Worm (Caenorhabditis elegans) whole organism, L1 larva: ENCODE data around the gene K11D12.13.

Experiments used
- C16A3.4 ChIP-seq: fragments of 150-350 bp; optimal IDR thresholded peaks from 2 replicates; lab custom pipeline; 2014; ENCODE audit warnings: missing biosample characterization, missing genetic modification characterization
- C34B4.2 ChIP-seq: sonication (generic microtip); optimal IDR thresholded peaks from 2 replicates; lab custom pipeline; 2017; ENCODE audit warnings: mild to moderate bottlenecking, missing genetic modification characterization, missing compliant biosample characterization
- F16B12.6 ChIP-seq: fragments of 150-350 bp; optimal IDR thresholded peaks from 2 replicates; lab custom pipeline; 2014; ENCODE audit warnings: missing biosample characterization, missing genetic modification characterization
- aly-2 ChIP-seq: fragments of 150-350 bp; optimal IDR thresholded peaks from 2 replicates; lab custom pipeline; 2014; ENCODE audit warnings: missing biosample characterization, missing genetic modification characterization
- ama-1 ChIP-seq: fragments of 150-350 bp; optimal IDR thresholded peaks from 2 replicates; lab custom pipeline; 2014
- blmp-1 ChIP-seq: fragments of 150-350 bp; optimal IDR thresholded peaks from 2 replicates; lab custom pipeline; 2014; ENCODE audit warnings: missing biosample characterization, missing genetic modification characterization
- ceh-90 ChIP-seq: sonication (generic microtip); optimal IDR thresholded peaks from 2 replicates; lab custom pipeline; 2016; ENCODE audit warnings: missing genetic modification characterization, missing compliant biosample characterization
- dpl-1 ChIP-seq, 3 experiments: fragments of 150-350 bp in 2 of 3; sonication (generic microtip) in 1 of 3; optimal IDR thresholded peaks; 2 replicates each; lab custom pipeline; 2014 to 2017; ENCODE audit warnings: missing biosample characterization in 3 of 3, missing genetic modification characterization in 3 of 3, missing genetic modification reagents in 3 of 3
- efl-3 ChIP-seq: fragments of 200-800 bp; sonication (Bioruptor generic); optimal IDR thresholded peaks from 2 replicates; lab custom pipeline; 2018; ENCODE audit warnings: mild to moderate bottlenecking, missing genetic modification characterization, missing compliant biosample characterization
- egl-13 ChIP-seq: sonication (generic microtip); optimal IDR thresholded peaks from 2 replicates; lab custom pipeline; 2016; ENCODE audit warnings: missing genotype, missing genetic modification reagents, missing genetic modification characterization, missing compliant biosample characterization
- elt-2 ChIP-seq: sonication (generic microtip); optimal IDR thresholded peaks from 2 replicates; lab custom pipeline; 2016; ENCODE audit warnings: missing genetic modification characterization, mild to moderate bottlenecking, inconsistent platforms, missing compliant biosample characterization, missing genetic modification reagents
- ets-5 ChIP-seq: fragments of 200-800 bp; sonication (Bioruptor generic); IDR thresholded peaks from 2 replicates; pipeline ENCODE4 v1.3.6; 2022; ENCODE audit warnings: missing genetic modification characterization, missing compliant biosample characterization
- fkh-10 ChIP-seq: sonication (generic microtip); optimal IDR thresholded peaks from 2 replicates; lab custom pipeline; 2017; ENCODE audit warnings: missing biosample characterization, missing genetic modification reagents, missing genetic modification characterization
- fkh-4 ChIP-seq: sonication (generic microtip); optimal IDR thresholded peaks from 2 replicates; lab custom pipeline; 2016; ENCODE audit warnings: missing compliant biosample characterization, missing genetic modification characterization, borderline replicate concordance
- fkh-8 ChIP-seq: sonication (generic microtip); optimal IDR thresholded peaks from 2 replicates; lab custom pipeline; 2016; ENCODE audit warnings: mild to moderate bottlenecking, missing genetic modification characterization, missing compliant biosample characterization
- fos-1 ChIP-seq: fragments of 150-350 bp; optimal IDR thresholded peaks from 2 replicates; lab custom pipeline; 2014; ENCODE audit warnings: missing biosample characterization, missing genetic modification characterization
- grh-1 ChIP-seq: fragments of 200-800 bp; sonication (Bioruptor generic); IDR thresholded peaks from 2 replicates; pipeline ENCODE4 v1.3.6; 2022; ENCODE audit warnings: missing genetic modification reagents, missing genetic modification characterization, missing compliant biosample characterization
- hlh-4 ChIP-seq: sonication (generic microtip); optimal IDR thresholded peaks from 2 replicates; lab custom pipeline; 2016; ENCODE audit warnings: mild to moderate bottlenecking, missing genetic modification characterization, missing compliant biosample characterization
- hpl-2 ChIP-seq: fragments of 150-350 bp; optimal IDR thresholded peaks from 2 replicates; lab custom pipeline; 2014; ENCODE audit warnings: missing biosample characterization, missing genetic modification reagents, missing genetic modification characterization
- irx-1 ChIP-seq: sonication (generic microtip); optimal IDR thresholded peaks from 2 replicates; lab custom pipeline; 2016; ENCODE audit warnings: missing genetic modification characterization, missing compliant biosample characterization
- jun-1 ChIP-seq: fragments of 150-350 bp; optimal IDR thresholded peaks from 2 replicates; lab custom pipeline; 2014; ENCODE audit warnings: missing biosample characterization, missing genetic modification reagents, missing genetic modification characterization
- lin-13 ChIP-seq: fragments of 150-350 bp; optimal IDR thresholded peaks from 2 replicates; lab custom pipeline; 2014; ENCODE audit warnings: missing biosample characterization, missing genetic modification reagents, missing genetic modification characterization
- lin-14 ChIP-seq: fragments of 200-800 bp; sonication (Bioruptor generic); optimal IDR thresholded peaks from 2 replicates; lab custom pipeline; 2018; ENCODE audit warnings: mild to moderate bottlenecking, missing genetic modification characterization, moderate library complexity, missing compliant biosample characterization
- lin-15B ChIP-seq: fragments of 150-350 bp; sonication (generic microtip); optimal IDR thresholded peaks from 3 replicates; lab custom pipeline; 2014; ENCODE audit warnings: missing biosample characterization, missing genetic modification characterization
- lin-35 ChIP-seq, 2 experiments: fragments of 150-350 bp; optimal IDR thresholded peaks; 2 replicates each; lab custom pipeline; 2014; ENCODE audit warnings: missing biosample characterization in 2 of 2, missing genetic modification characterization in 2 of 2, missing genetic modification reagents in 2 of 2
- lin-39 ChIP-seq: fragments of 150-350 bp; optimal IDR thresholded peaks from 2 replicates; lab custom pipeline; 2014; ENCODE audit warnings: missing biosample characterization, missing genetic modification reagents, missing genetic modification characterization
- lsy-2 ChIP-seq, 2 experiments: fragments of 150-350 bp; optimal IDR thresholded peaks; 2 replicates each; lab custom pipeline; 2014; ENCODE audit warnings: missing biosample characterization in 2 of 2, missing genetic modification characterization in 2 of 2
- mab-9 ChIP-seq: fragments of 200-800 bp; sonication (Bioruptor generic); IDR thresholded peaks from 2 replicates; pipeline ENCODE4 v1.3.6; 2022; ENCODE audit warnings: missing genetic modification reagents, missing genetic modification characterization, missing compliant biosample characterization
- mdl-1 ChIP-seq, 2 experiments: fragments of 150-350 bp; optimal IDR thresholded peaks; 2 replicates each; lab custom pipeline; 2014 to 2017; ENCODE audit warnings: missing biosample characterization in 2 of 2, missing genetic modification characterization in 2 of 2, inconsistent platforms in 1 of 2
- mef-2 ChIP-seq: fragments of 150-350 bp; optimal IDR thresholded peaks from 2 replicates; lab custom pipeline; 2014; ENCODE audit warnings: missing biosample characterization, missing genetic modification characterization
- mep-1 ChIP-seq: fragments of 150-350 bp; optimal IDR thresholded peaks from 2 replicates; lab custom pipeline; 2014; ENCODE audit warnings: missing biosample characterization, missing genetic modification characterization
- nhr-20 ChIP-seq: sonication (generic microtip); optimal IDR thresholded peaks from 2 replicates; lab custom pipeline; 2016; ENCODE audit warnings: mild to moderate bottlenecking, missing genetic modification characterization, missing compliant biosample characterization
- nhr-237 ChIP-seq: fragments of 150-350 bp; optimal IDR thresholded peaks from 2 replicates; lab custom pipeline; 2014; ENCODE audit warnings: missing biosample characterization, missing genetic modification characterization
- nhr-71 ChIP-seq: sonication (generic microtip); optimal IDR thresholded peaks from 2 replicates; lab custom pipeline; 2016; ENCODE audit warnings: mild to moderate bottlenecking, missing genetic modification characterization, moderate library complexity, missing compliant biosample characterization
- nhr-84 ChIP-seq: sonication (generic microtip); optimal IDR thresholded peaks from 2 replicates; lab custom pipeline; 2017; ENCODE audit warnings: missing biosample characterization, missing genetic modification characterization
- nhr-90 ChIP-seq: sonication (generic microtip); optimal IDR thresholded peaks from 2 replicates; lab custom pipeline; 2016; ENCODE audit warnings: mild to moderate bottlenecking, missing genetic modification characterization, missing compliant biosample characterization; ENCODE audit not compliant: poor library complexity
- pag-3 ChIP-seq: sonication (generic microtip); optimal IDR thresholded peaks from 2 replicates; lab custom pipeline; 2017; ENCODE audit warnings: missing genetic modification characterization, mild to moderate bottlenecking, missing compliant biosample characterization, antibody characterized with exemption, borderline replicate concordance; ENCODE audit not compliant: insufficient read depth
- snpc-4 ChIP-seq: fragments of 150-350 bp; optimal IDR thresholded peaks from 2 replicates; lab custom pipeline; 2014; ENCODE audit warnings: missing biosample characterization, missing genetic modification characterization
- snu-23 ChIP-seq: sonication (generic microtip); optimal IDR thresholded peaks from 2 replicates; lab custom pipeline; 2016; ENCODE audit warnings: missing genetic modification characterization, missing compliant biosample characterization
- sox-4 ChIP-seq: sonication (generic microtip); optimal IDR thresholded peaks from 2 replicates; lab custom pipeline; 2016; ENCODE audit warnings: missing genetic modification characterization, missing compliant biosample characterization
- swsn-7 ChIP-seq: sonication (generic microtip); optimal IDR thresholded peaks from 2 replicates; lab custom pipeline; 2016; ENCODE audit warnings: missing genetic modification characterization, missing compliant biosample characterization
- tbx-2 ChIP-seq: sonication (generic microtip); optimal IDR thresholded peaks from 2 replicates; lab custom pipeline; 2016; ENCODE audit warnings: missing genetic modification characterization, missing compliant biosample characterization
- tlp-1 ChIP-seq: fragments of 150-350 bp; optimal IDR thresholded peaks from 2 replicates; lab custom pipeline; 2014; ENCODE audit warnings: missing biosample characterization, missing genetic modification characterization
- unc-30 ChIP-seq: sonication (generic microtip); optimal IDR thresholded peaks from 2 replicates; lab custom pipeline; 2017; ENCODE audit warnings: missing biosample characterization, missing genetic modification characterization
- unc-62 ChIP-seq: fragments of 150-350 bp; optimal IDR thresholded peaks from 2 replicates; lab custom pipeline; 2014; ENCODE audit warnings: missing biosample characterization, missing genetic modification reagents, missing genetic modification characterization
- unc-86 ChIP-seq: sonication (generic microtip); optimal IDR thresholded peaks from 2 replicates; lab custom pipeline; 2016; ENCODE audit warnings: missing genetic modification characterization, missing compliant biosample characterization
- ztf-11 ChIP-seq, 2 experiments: sonication (generic microtip); optimal IDR thresholded peaks; 2 replicates each; lab custom pipeline; 2016 to 2017; ENCODE audit warnings: missing genetic modification characterization in 2 of 2, missing biosample characterization in 1 of 2, missing compliant biosample characterization in 1 of 2

K11D12.13 gene

DNA sequence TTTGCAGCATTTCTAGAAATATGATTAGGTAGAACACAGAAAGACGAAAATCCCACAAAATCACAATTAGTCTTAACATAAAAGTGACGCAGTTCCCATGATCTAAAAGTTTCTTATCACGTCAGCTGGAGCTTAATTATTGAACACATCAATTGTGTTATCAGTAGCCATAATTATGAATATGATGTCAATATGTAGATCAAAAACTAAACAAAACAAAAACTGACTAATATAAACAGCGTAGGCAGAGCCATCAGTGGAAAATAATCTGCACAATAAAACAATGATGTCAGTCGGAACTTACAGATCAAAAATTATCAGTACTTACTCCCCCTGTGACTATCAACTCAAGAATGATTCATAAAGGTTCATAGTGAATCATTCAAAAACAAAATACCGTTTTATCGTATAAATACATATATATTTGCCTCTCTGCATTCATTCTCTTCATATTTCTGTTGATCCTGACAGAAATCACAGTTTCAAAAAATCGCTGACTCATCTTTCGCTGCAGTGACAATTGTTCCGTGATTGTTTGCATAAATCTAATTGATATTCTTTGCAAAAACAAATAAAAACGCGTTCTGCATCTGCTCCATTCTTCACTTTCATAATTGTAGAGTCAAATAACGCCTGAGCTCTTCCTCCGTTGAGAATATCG, 20.9 kb upstream of the K11D12.13 start, which contains the start of gene srr-6:
srr-6 (plus strand) TSS at position 611 of the 661 bp plus-strand sequence.
- TF ChIP-seq tbx-2 (tag; lab: Kevin White, UChicago): no peak
- TF ChIP-seq elt-2 (tag; lab: Kevin White, UChicago): peak; percentile 47
- no peak for TF ChIP-seq F16B12.6 (tag; lab: Kevin White, UChicago)
- no peak for TF ChIP-seq pag-3 (tag; lab: Kevin White, UChicago)
- no peak for TF ChIP-seq blmp-1
- no peak for TF ChIP-seq hpl-2 (GFP tag; lab: Kevin White, UChicago)
- TF ChIP-seq sox-4 (tag; lab: Kevin White, UChicago): no peak

DNA sequence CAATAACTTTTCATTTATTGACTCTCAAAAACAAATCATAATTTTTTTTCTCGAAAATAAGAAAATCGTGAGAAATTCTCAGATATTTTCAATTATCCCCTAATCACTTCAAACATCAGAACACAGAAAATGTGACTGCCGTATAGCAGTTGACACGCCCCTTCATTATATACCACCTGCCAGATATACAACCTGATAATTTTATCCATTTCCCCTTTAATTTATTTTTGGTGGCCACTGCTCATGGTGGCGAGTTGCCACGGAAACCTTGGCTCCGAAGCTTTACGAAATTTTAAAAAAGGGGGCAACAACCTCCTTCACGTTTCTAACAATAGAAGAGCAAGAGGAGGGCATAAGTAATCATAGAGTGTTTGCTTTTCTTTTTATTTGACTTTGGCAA, 16.5 kb upstream of the K11D12.13 start:
- TF ChIP-seq fkh-8 (tag; lab: Kevin White, UChicago): peak; percentile 77
- TF ChIP-seq tlp-1 (tag; lab: Kevin White, UChicago): no peak
- TF ChIP-seq nhr-237: peak; percentile 45
- peak; percentile 61 for TF ChIP-seq nhr-71 (tag; lab: Kevin White, UChicago)

- no peak for TF ChIP-seq lsy-2 (tag; optimal IDR thresholded peaks at IDR 0.05; lab: Kevin White, UChicago)
- TF ChIP-seq lin-39 (tag; lab: Kevin White, UChicago): no peak
- TF ChIP-seq efl-3 (GFP tag; lab: Kevin White, UChicago): no peak
- TF ChIP-seq unc-62 (GFP tag; lab: Kevin White, UChicago): no peak
- TF ChIP-seq fkh-10 (GFP tag; lab: Kevin White, UChicago): no peak
- TF ChIP-seq nhr-84 (tag; lab: Kevin White, UChicago): no peak
- TF ChIP-seq ets-5 (GFP tag; lab: Robert Waterston, UW): no peak
- no peak for TF ChIP-seq tbx-2 (tag; lab: Kevin White, UChicago)
- TF ChIP-seq ztf-11 (tag; optimal IDR thresholded peaks at IDR 0.05; lab: Kevin White, UChicago): no peak
- TF ChIP-seq nhr-90 (tag; lab: Kevin White, UChicago): peak; percentile 35
- TF ChIP-seq swsn-7 (tag; lab: Kevin White, UChicago): no peak
- no peak for TF ChIP-seq lin-13
- no peak for TF ChIP-seq fos-1 (tag; lab: Kevin White, UChicago)
- peak; percentile 3 for TF ChIP-seq nhr-71 (tag; lab: Kevin White, UChicago)
- peak; percentile 66 for TF ChIP-seq tlp-1 (tag; lab: Kevin White, UChicago)
- TF ChIP-seq unc-86 (tag; lab: Kevin White, UChicago): no peak
- TF ChIP-seq C16A3.4 (tag; lab: Kevin White, UChicago): no peak
- TF ChIP-seq mab-9 (GFP tag; lab: Robert Waterston, UW): no peak
- no peak for TF ChIP-seq hpl-2 (GFP tag; lab: Kevin White, UChicago)
- no peak for TF ChIP-seq aly-2
- no peak for TF ChIP-seq pag-3 (tag; lab: Kevin White, UChicago)
- no peak for TF ChIP-seq ceh-90 (tag; lab: Kevin White, UChicago)
- TF ChIP-seq nhr-20 (tag; lab: Kevin White, UChicago): peak; percentile 10
- TF ChIP-seq mdl-1 (tag; optimal IDR thresholded peaks at IDR 0.05; lab: Kevin White, UChicago): no peak
- TF ChIP-seq snpc-4: no peak
- no peak for TF ChIP-seq ama-1 (lab: Kevin White, UChicago)
- TF ChIP-seq mef-2 (tag; lab: Kevin White, UChicago): no peak
- TF ChIP-seq lin-35 (GFP tag; optimal IDR thresholded peaks at IDR 0.05; lab: Kevin White, UChicago): peak in 1 of 2 experiments; percentile 13
- TF ChIP-seq mep-1: no peak
- no peak for TF ChIP-seq egl-13
- no peak for TF ChIP-seq hlh-4
- TF ChIP-seq lin-15B (tag; lab: Kevin White, UChicago): no peak
- no peak for TF ChIP-seq dpl-1 (GFP tag; optimal IDR thresholded peaks at IDR 0.05; lab: Kevin White, UChicago)
- no peak for TF ChIP-seq lin-14 (GFP tag; lab: Kevin White, UChicago)
- peak; percentile 92 for TF ChIP-seq elt-2 (tag; lab: Kevin White, UChicago)
- no peak for TF ChIP-seq irx-1 (tag; lab: Kevin White, UChicago)
- TF ChIP-seq grh-1 (GFP tag; lab: Robert Waterston, UW): no peak
- TF ChIP-seq jun-1: peak; percentile 20
- no peak for TF ChIP-seq fkh-4 (tag; lab: Kevin White, UChicago)
- no peak for TF ChIP-seq snu-23
- TF ChIP-seq C34B4.2 (tag; lab: Kevin White, UChicago): no peak
- no peak for TF ChIP-seq unc-30
These were observed 15.1 kb upstream of the K11D12.13 start for ce11 chrV:5018067-5018466.
